Fruit fly (Drosophila melanogaster) whole organism, wandering third instar larva: Measurements from ENCODE around the gene Aplip1.
A peak's percentile ranks its signal among the peaks of the same experiment; 100 is the strongest.
"Not testable (repeated sequence)": the region's sequence is repeated elsewhere in the genome, so short reads cannot be mapped to it uniquely, and the experiment has no call there.

Experiments
- Abd-B ChIP-seq: fragments of >200 bp; optimal IDR thresholded peaks from 2 replicates; lab custom pipeline; 2017; ENCODE audit warnings: missing biosample characterization, missing genetic modification characterization
- CG9705 ChIP-seq: fragments of 200-800 bp; sonication (Bioruptor generic); optimal IDR thresholded peaks from 2 replicates; lab custom pipeline; 2018; ENCODE audit warnings: missing biosample characterization, mild to moderate bottlenecking, missing genetic modification characterization
- CrebA ChIP-seq: fragments of 200-800 bp; sonication (Bioruptor generic); optimal IDR thresholded peaks from 2 replicates; lab custom pipeline; 2016; ENCODE audit warnings: missing biosample characterization, mild to moderate bottlenecking, missing genetic modification characterization, borderline replicate concordance
- Dfd ChIP-seq: fragments of >200 bp; optimal IDR thresholded peaks from 2 replicates; lab custom pipeline; 2017; ENCODE audit warnings: missing biosample characterization, missing genetic modification characterization
- GATAd ChIP-seq: sonication (Bioruptor generic); optimal IDR thresholded peaks from 2 replicates; lab custom pipeline; 2016; ENCODE audit warnings: missing biosample characterization, missing genetic modification characterization
- HLH106 ChIP-seq: fragments of 200-800 bp; optimal IDR thresholded peaks from 3 replicates; lab custom pipeline; 2019; ENCODE audit warnings: missing biosample characterization, mild to moderate bottlenecking, missing genetic modification characterization, moderate library complexity
- Hr78 ChIP-seq: fragments of >200 bp; optimal IDR thresholded peaks from 2 replicates; lab custom pipeline; 2017; ENCODE audit warnings: missing biosample characterization, missing genetic modification characterization
- Mio ChIP-seq: sonication (Bioruptor generic); optimal IDR thresholded peaks from 2 replicates; lab custom pipeline; 2016; ENCODE audit warnings: missing biosample characterization, missing genetic modification characterization
- Myc ChIP-seq: fragments of >200 bp; optimal IDR thresholded peaks from 2 replicates; lab custom pipeline; 2017
- N ChIP-seq: fragments of >200 bp; optimal IDR thresholded peaks from 2 replicates; lab custom pipeline; 2018; ENCODE audit warnings: missing biosample characterization, missing external identifiers, missing genetic modification characterization
- Rel ChIP-seq, 2 experiments: fragments of 200-800 bp; sonication (Bioruptor generic) in 1 of 2; optimal IDR thresholded peaks; 2 replicates in 1 of 2; 3 replicates in 1 of 2; lab custom pipeline; 2016 to 2019; ENCODE audit warnings: mild to moderate bottlenecking in 2 of 2, missing biosample characterization in 2 of 2, missing genetic modification characterization in 2 of 2, moderate library complexity in 1 of 2
- Sp1 ChIP-seq: fragments of 200-800 bp; sonication (Bioruptor generic); optimal IDR thresholded peaks from 3 replicates; lab custom pipeline; 2019; ENCODE audit warnings: missing biosample characterization, mild to moderate bottlenecking, missing genetic modification characterization, moderate library complexity
- dmrt93B ChIP-seq: fragments of 200-800 bp; sonication (Bioruptor generic); optimal IDR thresholded peaks from 2 replicates; lab custom pipeline; 2018; ENCODE audit warnings: missing biosample characterization, mild to moderate bottlenecking, missing genetic modification characterization
- ey ChIP-seq: fragments of 200-800 bp; sonication (Bioruptor generic); optimal IDR thresholded peaks from 2 replicates; lab custom pipeline; 2016; ENCODE audit warnings: missing biosample characterization, missing genetic modification characterization
- foxo ChIP-seq, 2 experiments: fragments of 200-800 bp; sonication (Bioruptor generic); optimal IDR thresholded peaks; 2 replicates in 1 of 2; 3 replicates in 1 of 2; lab custom pipeline; 2016 to 2017; ENCODE audit warnings: missing biosample characterization in 2 of 2, missing genetic modification characterization in 2 of 2
- fru ChIP-seq: fragments of 200-800 bp; sonication (Bioruptor generic); optimal IDR thresholded peaks from 3 replicates; lab custom pipeline; 2016; ENCODE audit warnings: missing biosample characterization, mild to moderate bottlenecking, missing genetic modification characterization
- h ChIP-seq: fragments of 200-800 bp; sonication (Bioruptor generic); optimal IDR thresholded peaks from 3 replicates; lab custom pipeline; 2016; ENCODE audit warnings: missing biosample characterization, mild to moderate bottlenecking, missing genetic modification characterization
- jim ChIP-seq: fragments of 175-275, 200-325 bp; sonication (Bioruptor generic); optimal IDR thresholded peaks from 2 replicates; lab custom pipeline; 2016; ENCODE audit warnings: missing biosample characterization, mild to moderate bottlenecking, missing genetic modification characterization
- lola ChIP-seq: fragments of >200 bp; optimal IDR thresholded peaks from 2 replicates; lab custom pipeline; 2017; ENCODE audit warnings: missing biosample characterization, missing genetic modification characterization
- psq ChIP-seq: fragments of 200-800 bp; sonication (Bioruptor generic); optimal IDR thresholded peaks from 3 replicates; lab custom pipeline; 2017; ENCODE audit warnings: missing biosample characterization, mild to moderate bottlenecking, missing genetic modification characterization, moderate library complexity
- rgr ChIP-seq: fragments of 200-800 bp; sonication (Bioruptor generic); optimal IDR thresholded peaks from 3 replicates; lab custom pipeline; 2016; ENCODE audit warnings: missing biosample characterization, mild to moderate bottlenecking, missing genetic modification characterization
- sage ChIP-seq: fragments of 200-800 bp; sonication (Bioruptor generic); optimal IDR thresholded peaks from 2 replicates; lab custom pipeline; 2016; ENCODE audit warnings: missing biosample characterization, mild to moderate bottlenecking, missing genetic modification characterization
- sv ChIP-seq: fragments of 200-800 bp; sonication (Bioruptor generic); optimal IDR thresholded peaks from 3 replicates; lab custom pipeline; 2016; ENCODE audit warnings: missing biosample characterization, missing genetic modification characterization
- woc ChIP-seq: sonication (Bioruptor generic); optimal IDR thresholded peaks from 2 replicates; lab custom pipeline; 2016; ENCODE audit warnings: missing biosample characterization, mild to moderate bottlenecking, missing genetic modification characterization

Gene Aplip1

dm6 chr3L:1245810-1246209 is 49.7 kb downstream of the Aplip1 start, which contains the start of gene Klp61F:
Gene Klp61F (minus strand): TSS chr3L:1245910.
- TF ChIP-seq N (GFP tag; lab: Kevin White, UChicago); Mio (GFP tag; lab: Kevin White, UChicago); Hr78: not testable (repeated sequence)
- TF ChIP-seq, all 38 proteins: peak for 0; not testable (repeated sequence) for 38

- TF ChIP-seq Abd-B, lola, CG9705 (GFP tag; lab: Kevin White, UChicago): not testable (repeated sequence)
Measured at dm6 chr3L:1246823-1247222, 50.7 kb downstream of the Aplip1 start, which contains the start of gene CG32318. Gene CG32318 (minus strand): TSS chr3L:1246923.

dm6 chr3L:1247627-1248295 is 51.6 kb downstream of the Aplip1 start, which contains the start of the genes Psf1 and Sac1:
Gene Psf1 (minus strand): TSS chr3L:1247677.
Gene Sac1 (plus strand): TSS chr3L:1247817.
- TF ChIP-seq CrebA (GFP tag; lab: Kevin White, UChicago), result no peak
- peak; percentile 53 for TF ChIP-seq Myc (lab: Kevin White, UChicago)
- peak; percentile 60 for TF ChIP-seq woc
- peak; percentile 44 for TF ChIP-seq rgr (GFP tag; lab: Kevin White, UChicago)
- TF ChIP-seq sage (GFP tag; lab: Kevin White, UChicago), result no peak
- peak; percentile 5 for TF ChIP-seq h (GFP tag; lab: Kevin White, UChicago)
- no peak for TF ChIP-seq lola (GFP tag; lab: Kevin White, UChicago)
- TF ChIP-seq dmrt93B (GFP tag; lab: Kevin White, UChicago), result peak; percentile 19
- TF ChIP-seq ey (GFP tag; lab: Kevin White, UChicago), result peak; percentile 41
- TF ChIP-seq HLH106 (tag; lab: Kevin White, UChicago), result peak; percentile 55
- no peak for TF ChIP-seq Rel (GFP tag; optimal IDR thresholded peaks at IDR 0.05; lab: Kevin White, UChicago)
- TF ChIP-seq Rel (tag; optimal IDR thresholded peaks at IDR 0.05; lab: Kevin White, UChicago), result peak; percentile 73
- peak; percentile 37 for TF ChIP-seq sv (GFP tag; lab: Kevin White, UChicago)
- TF ChIP-seq GATAd (GFP tag; lab: Kevin White, UChicago), result no peak
- no peak for TF ChIP-seq jim (GFP tag; lab: Kevin White, UChicago)
- TF ChIP-seq psq (GFP tag; lab: Kevin White, UChicago), result peak; percentile 38
- TF ChIP-seq Sp1 (GFP tag; lab: Kevin White, UChicago), result peak; percentile 30
- no peak for TF ChIP-seq Dfd (GFP tag; lab: Kevin White, UChicago)
- TF ChIP-seq foxo (GFP tag; optimal IDR thresholded peaks at IDR 0.05; lab: Kevin White, UChicago), result peak in 1 of 2 experiments; percentile 50
- TF ChIP-seq fru (GFP tag; lab: Kevin White, UChicago), result peak; percentile 8
- TF ChIP-seq, all 38 proteins: peak for 13
